Worm (Caenorhabditis elegans) whole organism, late embryonic: ENCODE data around the gene T04B2.8.

Experiments
- F13H6.1 ChIP-seq: sonication (generic microtip); optimal IDR thresholded peaks from 2 replicates; lab custom pipeline; 2016; ENCODE audit warnings: missing genetic modification characterization, missing compliant biosample characterization
- K02D7.2 ChIP-seq: sonication (generic microtip); optimal IDR thresholded peaks from 2 replicates; lab custom pipeline; 2017; ENCODE audit warnings: mild to moderate bottlenecking, missing genetic modification characterization, missing compliant biosample characterization
- ama-1 ChIP-seq: fragments of 150-350 bp; optimal IDR thresholded peaks from 2 replicates; lab custom pipeline; 2014
- ceh-14 ChIP-seq: sonication (generic microtip); optimal IDR thresholded peaks from 2 replicates; lab custom pipeline; 2016; ENCODE audit warnings: missing genotype, missing genetic modification characterization, missing compliant biosample characterization
- ceh-18 ChIP-seq: sonication (generic microtip); optimal IDR thresholded peaks from 2 replicates; lab custom pipeline; 2016; ENCODE audit warnings: missing genetic modification characterization, missing compliant biosample characterization
- ceh-9 ChIP-seq: sonication (generic microtip); optimal IDR thresholded peaks from 2 replicates; lab custom pipeline; 2016; ENCODE audit warnings: mild to moderate bottlenecking, missing genetic modification characterization, inconsistent platforms, missing compliant biosample characterization
- hlh-13 ChIP-seq: fragments of 200-800 bp; sonication (Bioruptor generic); optimal IDR thresholded peaks from 2 replicates; lab custom pipeline; 2018; ENCODE audit warnings: mild to moderate bottlenecking, missing genetic modification characterization, missing compliant biosample characterization
- hlh-30 ChIP-seq: sonication (generic microtip); optimal IDR thresholded peaks from 2 replicates; lab custom pipeline; 2017; ENCODE audit warnings: antibody characterized with exemption, missing genetic modification characterization, missing compliant biosample characterization; ENCODE audit not compliant: insufficient read depth
- nfya-1 ChIP-seq: sonication (generic microtip); optimal IDR thresholded peaks from 2 replicates; lab custom pipeline; 2017; ENCODE audit warnings: missing genetic modification characterization, mild to moderate bottlenecking, missing compliant biosample characterization, antibody characterized with exemption, moderate library complexity
- nhr-11 ChIP-seq: fragments of 150-350 bp; optimal IDR thresholded peaks from 2 replicates; lab custom pipeline; 2014; ENCODE audit warnings: missing biosample characterization, missing genetic modification characterization
- odd-2 ChIP-seq: sonication (generic microtip); optimal IDR thresholded peaks from 2 replicates; lab custom pipeline; 2017; ENCODE audit warnings: antibody characterized with exemption, mild to moderate bottlenecking, missing genetic modification characterization, missing compliant biosample characterization
- sdc-2 ChIP-seq: sonication (generic microtip); optimal IDR thresholded peaks from 2 replicates; lab custom pipeline; 2016; ENCODE audit warnings: missing genotype, missing genetic modification characterization, missing compliant biosample characterization
- tbx-2 ChIP-seq: sonication (generic microtip); optimal IDR thresholded peaks from 2 replicates; lab custom pipeline; 2016; ENCODE audit warnings: missing genetic modification characterization, missing compliant biosample characterization
- unc-55 ChIP-seq: sonication (generic microtip); optimal IDR thresholded peaks from 2 replicates; lab custom pipeline; 2017; ENCODE audit warnings: missing biosample characterization, missing genetic modification reagents, missing genetic modification characterization

- TF ChIP-seq F13H6.1 = no peak
- TF ChIP-seq hlh-13 (GFP tag; lab: Kevin White, UChicago) = no peak
- no peak for TF ChIP-seq ceh-14 (tag; lab: Kevin White, UChicago)
- no peak for TF ChIP-seq ceh-9 (tag; lab: Kevin White, UChicago)
- TF ChIP-seq ceh-18 (tag; lab: Kevin White, UChicago) = no peak
- no peak for TF ChIP-seq sdc-2 (tag; lab: Kevin White, UChicago)
- no peak for TF ChIP-seq K02D7.2 (tag; lab: Kevin White, UChicago)
- no peak for TF ChIP-seq unc-55 (GFP tag; lab: Kevin White, UChicago)
- no peak for TF ChIP-seq nfya-1 (tag; lab: Kevin White, UChicago)
- TF ChIP-seq odd-2 (tag; lab: Kevin White, UChicago) = no peak
- no peak for TF ChIP-seq hlh-30 (tag; lab: Kevin White, UChicago)
- TF ChIP-seq ama-1 (lab: Kevin White, UChicago) = no peak
- no peak for TF ChIP-seq tbx-2 (tag; lab: Kevin White, UChicago)
- TF ChIP-seq nhr-11 = no peak
Observed at ce11 chrIV:10016977-10017376, 34.0 kb downstream of the T04B2.8 start, which contains the start of gene ent-7.
